Worm (Caenorhabditis elegans): ENCODE data around the gene K11D9.3.
A peak's percentile ranks its signal among the peaks of the same experiment; 100 is the strongest.

K11D9.3 gene

DNA sequence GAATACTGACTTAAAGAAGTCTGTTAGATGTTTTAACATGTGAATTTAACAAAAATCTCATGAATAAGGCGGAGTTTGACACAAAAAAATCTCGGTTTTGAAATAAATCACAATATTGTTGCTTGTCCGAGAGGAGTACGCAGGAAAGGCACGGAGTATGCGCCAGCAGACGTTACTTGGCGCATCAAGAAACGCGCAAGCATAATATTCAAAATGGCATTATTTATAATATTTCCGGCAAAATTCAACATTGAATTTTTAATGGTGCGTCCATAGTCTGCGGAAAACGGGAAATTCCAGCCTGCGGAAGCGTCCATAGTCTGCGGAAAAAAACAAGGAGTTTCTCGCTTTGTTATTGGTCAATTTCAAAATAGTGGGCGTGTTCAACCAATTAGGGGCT is 42.9 kb upstream of the K11D9.3 start, which contains the start of gene pde-12 (continued):
- TF ChIP-seq cebp-2 (GFP tag; IDR thresholded peaks at IDR 0.05) (no peak), ztf-28 (GFP tag; IDR thresholded peaks at IDR 0.05) (no peak), ztf-26 (tag; optimal IDR thresholded peaks at IDR 0.05) (peak; percentile 35), B0336.3 (GFP tag; IDR thresholded peaks at IDR 0.05) (no peak; the same call in 1 of the 2 replicates), Y79H2A.3 (GFP tag; conservative IDR thresholded peaks at IDR 0.05) (no peak), Y53G8AR.9 (GFP tag; conservative IDR thresholded peaks at IDR 0.05) (peak; percentile 92), xnd-1 (tag; optimal IDR thresholded peaks at IDR 0.05) (peak; percentile 31), somi-1 (GFP tag; optimal IDR thresholded peaks at IDR 0.05) (peak; percentile 8), C06A6.2 (GFP tag; conservative IDR thresholded peaks at IDR 0.05) (peak; percentile 49; the same call in 1 of the 2 replicates), tlf-1 (GFP tag; optimal IDR thresholded peaks at IDR 0.05) (peak; percentile 63), akir-1 (GFP tag; optimal IDR thresholded peaks at IDR 0.05) (no peak), ztf-3 (GFP tag; optimal IDR thresholded peaks at IDR 0.05) (no peak), rec-8 (tag; optimal IDR thresholded peaks at IDR 0.05) (no peak), F22D6.2 (tag; optimal IDR thresholded peaks at IDR 0.05) (peak; percentile 36), rcor-1 (GFP tag; IDR thresholded peaks at IDR 0.05) (no peak), C17E4.6 (GFP tag; IDR thresholded peaks at IDR 0.05) (no peak), tbp1 (GFP tag; optimal IDR thresholded peaks at IDR 0.05) (peak; percentile 52), hmg-20 (GFP tag; IDR thresholded peaks at IDR 0.05) (peak; percentile 75; the same call in 1 of the 2 replicates), snpc-1.3 (tag; optimal IDR thresholded peaks at IDR 0.05; ENCODE audit: insufficient read depth) (peak; percentile 25), hsf-1 (GFP tag; IDR thresholded peaks at IDR 0.05) (peak; percentile 63; the same call in 1 of the 2 replicates), lin-54 (GFP tag; optimal IDR thresholded peaks at IDR 0.05) (peak; percentile 85), gei-17 (GFP tag; optimal IDR thresholded peaks at IDR 0.05) (no peak), let-607 (tag; optimal IDR thresholded peaks at IDR 0.05) (peak in 1 of 2 experiments; percentile 39), ceh-100 (GFP tag; IDR thresholded peaks at IDR 0.05) (peak; percentile 82), nfyb-1 (GFP tag; IDR thresholded peaks at IDR 0.05) (peak; percentile 95), aptf-2 (GFP tag; conservative IDR thresholded peaks at IDR 0.05) (no peak), nhr-80 (tag; optimal IDR thresholded peaks at IDR 0.05) (peak; percentile 2), F39B2.1 (GFP tag; IDR thresholded peaks at IDR 0.05) (0 out of 2 replicates have a peak, but pooled peaks have one; percentile 27), lir-1 (GFP tag; conservative IDR thresholded peaks at IDR 0.05) (peak; percentile 52; the same call in 1 of the 2 replicates), madf-10 (tag; optimal IDR thresholded peaks at IDR 0.05) (peak; percentile 31), F57A8.1 (GFP tag; optimal IDR thresholded peaks at IDR 0.05) (no peak)

DNA sequence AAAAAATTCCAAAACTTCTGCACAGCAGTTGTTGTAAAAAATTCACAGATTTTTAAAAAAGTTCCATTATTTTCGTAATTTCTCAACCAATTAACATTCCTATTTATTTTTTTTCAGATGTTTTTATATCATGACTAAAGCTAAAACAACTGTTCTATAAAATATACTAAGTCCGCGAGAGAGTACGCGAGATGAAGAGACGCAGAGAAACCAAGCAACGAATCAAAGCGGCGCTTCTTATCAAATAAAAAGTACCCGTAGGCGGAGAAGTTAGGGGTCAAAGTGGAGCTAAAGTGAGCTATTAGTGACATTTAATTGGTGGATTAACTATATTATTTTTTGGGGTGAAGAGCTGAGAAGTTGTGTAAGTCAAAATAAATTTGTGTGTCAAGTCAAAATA is 30.6 kb upstream of the K11D9.3 start, which contains the start of gene sbsp-1:
TSS of gene sbsp-1 (plus strand) at position 301 of the 400 bp plus-strand sequence.
- TF ChIP-seq hmg-1.2 (GFP tag; IDR thresholded peaks at IDR 0.05) (peak; percentile 87), cebp-1 (GFP tag; IDR thresholded peaks at IDR 0.05) (no peak), cebp-1 (tag; optimal IDR thresholded peaks at IDR 0.05) (no peak)

DNA sequence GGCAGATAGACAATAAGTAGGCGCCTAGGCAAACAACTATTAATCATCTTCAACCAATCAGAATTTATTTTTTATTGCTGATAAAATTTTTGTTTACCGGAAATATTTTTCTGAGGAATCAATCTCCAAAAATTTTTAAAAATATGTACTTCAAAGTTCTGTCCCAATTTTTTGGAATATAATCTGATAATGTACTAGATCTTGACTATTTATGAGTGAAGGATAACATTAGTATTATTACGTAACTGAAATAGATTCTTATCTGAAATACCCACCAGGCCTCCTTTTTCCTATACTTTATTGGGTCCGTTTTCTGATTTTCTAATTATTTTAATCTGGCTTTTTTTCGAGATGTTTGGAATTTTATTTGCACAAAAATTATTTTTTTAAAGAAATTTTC is 29.5 kb upstream of the K11D9.3 start:
- no peak for TF ChIP-seq lag-1 (GFP tag; IDR thresholded peaks at IDR 0.05)

DNA sequence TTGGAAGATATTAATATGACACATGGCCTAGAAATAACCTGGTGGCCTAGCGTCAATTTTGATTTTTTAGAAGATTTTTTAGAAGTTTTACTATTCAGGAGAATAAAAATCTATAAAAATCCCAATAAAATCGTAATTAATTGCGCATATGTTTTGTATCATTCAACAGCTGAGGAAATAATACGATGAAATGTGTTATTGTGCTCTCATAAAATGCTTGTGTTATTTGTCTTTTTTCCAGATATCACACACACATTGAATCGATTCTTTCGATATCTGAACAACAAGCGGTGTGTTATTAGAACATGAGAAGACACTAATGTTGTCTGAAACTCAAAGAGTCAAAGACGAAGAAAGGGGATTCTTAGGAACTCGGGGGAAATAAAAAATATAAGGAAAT is 23.1 kb upstream of the K11D9.3 start:
- TF ChIP-seq nfya-2 (GFP tag; IDR thresholded peaks at IDR 0.05) (no peak), ZK185.1 (tag; optimal IDR thresholded peaks at IDR 0.05; ENCODE audit: poor library complexity, severe bottlenecking) (no peak), hsf-1 (GFP tag; IDR thresholded peaks at IDR 0.05) (no peak), attf-6 (GFP tag; IDR thresholded peaks at IDR 0.05) (no peak), B0261.1 (tag; optimal IDR thresholded peaks at IDR 0.05) (no peak), gei-17 (GFP tag; optimal IDR thresholded peaks at IDR 0.05) (no peak)
